Fruit fly (Drosophila melanogaster) whole organism, pupa: Measurements from ENCODE around the gene CG32106.
A peak's percentile ranks its signal among the peaks of the same experiment; 100 is the strongest.

Source experiments
- CG10348 ChIP-seq: fragments of 200-800 bp; sonication (Bioruptor generic); IDR thresholded peaks from 2 replicates; pipeline ENCODE4 v1.3.6; 2022; ENCODE audit warnings: missing biosample characterization, missing genetic modification characterization
- CG12605 ChIP-seq: fragments of 200-800 bp; sonication (Bioruptor generic); IDR thresholded peaks from 2 replicates; pipeline ENCODE4 v1.3.6; 2022; ENCODE audit warnings: missing biosample characterization, missing genetic modification characterization
- CG13204 ChIP-seq: fragments of 200-800 bp; sonication (Bioruptor generic); optimal IDR thresholded peaks from 2 replicates; lab custom pipeline; 2018; ENCODE audit warnings: missing biosample characterization, mild to moderate bottlenecking, missing genetic modification characterization, moderate library complexity
- CG14655 ChIP-seq: fragments of 200-800 bp; sonication (Bioruptor generic); optimal IDR thresholded peaks from 3 replicates; lab custom pipeline; 2017; ENCODE audit warnings: mild to moderate bottlenecking, missing biosample characterization, missing genetic modification reagents, missing genetic modification characterization
- CG15710 ChIP-seq: fragments of 200-800 bp; sonication (Bioruptor generic); optimal IDR thresholded peaks from 2 replicates; lab custom pipeline; 2018; ENCODE audit warnings: missing biosample characterization, mild to moderate bottlenecking, missing genetic modification characterization, moderate library complexity
- CG17806 ChIP-seq: fragments of 200-800 bp; sonication (Bioruptor generic); optimal IDR thresholded peaks from 2 replicates; lab custom pipeline; 2018; ENCODE audit warnings: missing biosample characterization, mild to moderate bottlenecking, missing genetic modification characterization, moderate library complexity
- CG32121 ChIP-seq: fragments of 200-800 bp; sonication (Bioruptor generic); IDR thresholded peaks from 2 replicates; pipeline ENCODE4 v1.3.6; 2022; ENCODE audit warnings: missing biosample characterization, missing genetic modification characterization
- CG34367 ChIP-seq: fragments of 200-800 bp; sonication (Bioruptor generic); optimal IDR thresholded peaks from 2 replicates; lab custom pipeline; 2018; ENCODE audit warnings: missing biosample characterization, mild to moderate bottlenecking, missing genetic modification characterization
- CG4496 ChIP-seq: fragments of 200-800 bp; sonication (Bioruptor generic); IDR thresholded peaks from 3 replicates; pipeline ENCODE4 v1.3.6; 2022; ENCODE audit warnings: missing biosample characterization, missing genetic modification characterization
- CG8159 ChIP-seq: fragments of 200-800 bp; sonication (Bioruptor generic); optimal IDR thresholded peaks from 3 replicates; lab custom pipeline; 2018; ENCODE audit warnings: missing biosample characterization, mild to moderate bottlenecking, missing genetic modification characterization, moderate library complexity
- CG8301 ChIP-seq: fragments of 200-800 bp; sonication (Bioruptor generic); optimal IDR thresholded peaks from 2 replicates; lab custom pipeline; 2018; ENCODE audit warnings: missing biosample characterization, mild to moderate bottlenecking, missing genetic modification characterization
- CG9948 ChIP-seq: fragments of 200-800 bp; sonication (Bioruptor generic); optimal IDR thresholded peaks from 2 replicates; lab custom pipeline; 2018; ENCODE audit warnings: missing biosample characterization, mild to moderate bottlenecking, missing genetic modification characterization, moderate library complexity
- D1 ChIP-seq: fragments of 200-800 bp; sonication (Bioruptor generic); optimal IDR thresholded peaks from 2 replicates; lab custom pipeline; 2018; ENCODE audit warnings: missing biosample characterization, mild to moderate bottlenecking, missing genetic modification characterization, moderate library complexity
- EcR ChIP-seq: fragments of 200-800 bp; sonication (Bioruptor generic); optimal IDR thresholded peaks from 3 replicates; lab custom pipeline; 2019; ENCODE audit warnings: missing biosample characterization, missing genetic modification characterization, mild to moderate bottlenecking, moderate library complexity, missing genetic modification reagents
- Ets98B ChIP-seq: fragments of 200-800 bp; sonication (Bioruptor generic); IDR thresholded peaks from 2 replicates; pipeline ENCODE4 v1.3.6; 2022; ENCODE audit warnings: missing biosample characterization, missing genetic modification characterization
- Pif1A ChIP-seq: fragments of 200-800 bp; sonication (Bioruptor generic); optimal IDR thresholded peaks from 3 replicates; lab custom pipeline; 2016; ENCODE audit warnings: missing biosample characterization, missing genetic modification characterization
- Pif1B ChIP-seq: fragments of 200-800 bp; sonication (Bioruptor generic); optimal IDR thresholded peaks from 3 replicates; lab custom pipeline; 2016; ENCODE audit warnings: missing biosample characterization, missing genetic modification characterization
- Snoo ChIP-seq: fragments of 200-800 bp; sonication (Bioruptor generic); optimal IDR thresholded peaks from 3 replicates; lab custom pipeline; 2017; ENCODE audit warnings: missing biosample characterization, mild to moderate bottlenecking, missing genetic modification characterization, inconsistent platforms
- fd96Ca ChIP-seq: fragments of 200-800 bp; sonication (Bioruptor generic); IDR thresholded peaks from 3 replicates; pipeline ENCODE4 v1.3.6; 2022; ENCODE audit warnings: missing biosample characterization, missing genetic modification characterization
- gl ChIP-seq: fragments of 200-800 bp; sonication (Bioruptor generic); optimal IDR thresholded peaks from 2 replicates; lab custom pipeline; 2018; ENCODE audit warnings: missing biosample characterization, mild to moderate bottlenecking, missing genetic modification characterization
- rn ChIP-seq: fragments of 200-800 bp; sonication (Bioruptor generic); IDR thresholded peaks from 2 replicates; pipeline ENCODE4 v1.3.6; 2022; ENCODE audit warnings: missing biosample characterization, missing genetic modification characterization

Gene CG32106

DNA sequence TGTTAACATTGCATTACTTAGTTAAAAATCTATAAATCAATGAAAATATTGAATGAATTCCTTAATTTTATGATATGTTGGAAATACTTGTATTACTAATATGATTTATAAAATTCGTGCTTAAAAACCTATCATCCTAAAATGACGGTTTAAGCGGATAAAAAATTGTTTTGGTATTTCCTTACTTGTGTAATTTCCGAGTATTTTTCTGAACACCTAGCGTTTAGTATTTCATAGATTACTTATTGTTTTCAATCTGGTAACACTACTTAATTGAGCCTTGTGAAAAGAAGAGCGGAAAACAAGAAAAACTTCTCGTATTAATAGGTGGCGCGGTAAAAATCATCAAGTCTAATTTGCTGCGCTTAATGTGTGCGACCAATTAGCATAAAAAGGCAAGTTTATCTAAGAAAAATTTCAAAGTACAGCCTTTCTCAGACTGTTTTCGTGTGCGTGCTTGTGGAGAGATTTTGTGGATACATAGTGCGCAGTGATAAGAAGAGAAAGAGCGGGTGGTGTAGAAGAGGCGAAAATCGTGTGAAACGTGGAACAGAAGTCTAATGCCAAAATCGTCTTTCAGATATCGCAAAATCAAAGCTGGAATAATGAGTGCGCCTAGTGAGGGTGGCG, 27.3 kb upstream of the CG32106 start, which contains the start of gene Sap130:
Sap130 (plus strand) TSS at position 243 of the 630 bp plus-strand sequence.
- no peak for TF ChIP-seq Pif1B (GFP tag; lab: Kevin White, UChicago)
- TF ChIP-seq CG8159, result no peak
- no peak for TF ChIP-seq CG10348 (GFP tag; lab: Robert Waterston, UW)
- TF ChIP-seq fd96Ca (GFP tag; lab: Robert Waterston, UW), result no peak
- no peak for TF ChIP-seq CG8301 (tag; lab: Kevin White, UChicago)
- TF ChIP-seq, all 21 proteins: peak for 0

DNA sequence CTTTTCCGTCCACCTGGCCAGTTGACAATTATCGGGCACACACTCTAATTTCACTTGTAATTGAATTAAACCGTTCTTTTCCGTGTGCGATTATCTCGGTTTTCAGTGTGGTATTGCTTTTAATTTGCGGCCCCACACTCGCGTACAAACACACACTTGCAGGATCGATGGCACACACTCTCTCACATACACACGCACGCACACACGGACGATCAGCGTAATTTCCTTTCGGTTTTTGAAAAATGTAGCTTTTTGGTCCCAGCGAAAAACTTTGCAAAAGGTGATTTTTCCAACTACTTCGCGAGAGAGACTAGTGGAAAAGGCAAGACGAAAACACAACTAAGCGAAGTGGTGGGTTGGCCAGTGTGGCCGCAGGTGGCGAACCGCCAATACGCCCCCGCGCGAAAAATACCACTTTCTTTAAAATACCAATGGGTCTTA, 26.2 kb upstream of the CG32106 start, which contains the start of gene Atg1:
Atg1 (minus strand) TSS at position 387 of the 441 bp plus-strand sequence.
- TF ChIP-seq CG17806 (no peak), CG12605 (GFP tag; lab: Robert Waterston, UW) (peak; percentile 22; the same call in 1 of the 2 replicates)

DNA sequence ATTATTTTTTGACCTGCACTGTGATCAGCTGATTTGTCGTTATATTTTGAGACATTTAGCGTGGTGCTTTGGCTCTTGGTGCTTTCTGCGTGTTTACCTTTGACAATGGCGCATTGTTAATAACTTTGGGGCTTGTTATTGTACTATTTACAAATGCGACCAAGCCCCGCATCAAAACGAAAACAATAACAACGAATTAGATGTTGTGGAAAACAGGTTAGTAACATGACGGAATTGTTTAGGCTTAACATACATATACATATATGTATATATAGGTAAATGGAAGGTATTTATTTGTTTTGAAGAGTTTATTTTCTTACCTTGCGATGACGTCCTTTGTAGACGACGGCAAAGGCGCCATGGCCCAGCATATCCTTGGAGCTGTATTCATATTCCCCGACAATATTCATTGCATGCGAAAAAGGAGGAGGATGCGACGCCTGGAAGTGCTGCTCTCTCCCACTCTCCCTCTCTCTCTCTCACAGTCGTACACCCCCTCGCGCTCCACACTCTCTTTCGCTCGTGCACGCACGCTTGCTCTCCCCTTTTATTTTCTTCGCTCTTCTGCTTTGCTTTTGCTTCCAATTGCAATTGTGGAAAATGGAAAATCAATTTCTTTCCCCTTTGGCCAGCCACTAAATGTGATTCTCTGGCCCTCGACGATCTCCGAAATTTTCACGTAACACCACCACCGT, 25.7 kb upstream of the CG32106 start:
- TF ChIP-seq CG8159, result no peak
- peak; percentile 43; the same call in 1 of the 3 replicates for TF ChIP-seq CG4496 (GFP tag; lab: Robert Waterston, UW)
- peak; percentile 11; the same call in 1 of the 2 replicates for TF ChIP-seq CG12605 (GFP tag; lab: Robert Waterston, UW)
- peak; percentile 40; the same call in 2 of the 3 replicates for TF ChIP-seq fd96Ca (GFP tag; lab: Robert Waterston, UW)
- peak; percentile 4 for TF ChIP-seq Pif1A

DNA sequence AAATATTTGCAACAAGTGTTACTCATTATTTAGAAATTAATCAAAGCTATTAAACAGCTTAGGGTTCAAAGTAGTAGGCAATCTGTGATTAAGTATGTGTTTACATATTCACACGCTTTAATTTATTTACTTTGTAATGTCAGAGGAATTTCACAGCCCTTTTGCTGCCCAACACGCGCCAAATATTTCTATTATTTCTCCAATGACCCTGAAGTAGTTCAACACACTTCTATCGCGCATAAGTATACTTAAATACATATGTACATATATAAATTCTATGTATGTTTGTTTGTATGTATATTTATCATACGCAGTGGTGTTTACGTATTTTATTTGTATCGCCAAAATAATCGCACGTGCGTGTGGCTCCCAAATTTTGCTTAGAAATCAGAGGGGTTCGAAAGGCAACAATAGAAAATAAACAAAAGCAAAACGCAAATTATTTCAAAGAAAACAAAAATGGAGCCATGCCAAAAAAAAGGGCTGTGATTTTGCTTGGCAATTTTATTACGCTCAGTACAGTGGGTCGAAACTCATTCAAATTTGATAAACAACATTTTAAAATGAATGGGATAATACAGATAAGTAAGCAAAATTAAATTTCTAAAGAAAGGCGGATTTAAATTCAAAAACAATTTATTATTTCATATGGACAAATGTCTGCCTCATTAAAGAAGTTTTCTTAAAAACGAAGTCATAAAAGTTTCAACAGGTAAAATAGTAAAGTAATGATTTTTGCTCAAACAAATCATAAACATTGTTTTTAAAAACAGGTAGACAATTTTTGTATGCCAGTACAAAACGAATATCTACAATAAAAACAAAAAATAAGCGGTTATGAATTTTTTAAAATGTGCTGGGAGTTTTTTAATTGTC, 24.9 kb upstream of the CG32106 start:
- TF ChIP-seq EcR (GFP tag; lab: Kevin White, UChicago), result no peak
- TF ChIP-seq CG15710 (tag; lab: Kevin White, UChicago), result no peak
- TF ChIP-seq CG8301 (tag; lab: Kevin White, UChicago), result no peak
- peak; percentile 1 for TF ChIP-seq CG9948 (tag; lab: Kevin White, UChicago)
- 0 out of 2 replicates have a peak, but pooled peaks have one; percentile 21 for TF ChIP-seq CG32121

DNA sequence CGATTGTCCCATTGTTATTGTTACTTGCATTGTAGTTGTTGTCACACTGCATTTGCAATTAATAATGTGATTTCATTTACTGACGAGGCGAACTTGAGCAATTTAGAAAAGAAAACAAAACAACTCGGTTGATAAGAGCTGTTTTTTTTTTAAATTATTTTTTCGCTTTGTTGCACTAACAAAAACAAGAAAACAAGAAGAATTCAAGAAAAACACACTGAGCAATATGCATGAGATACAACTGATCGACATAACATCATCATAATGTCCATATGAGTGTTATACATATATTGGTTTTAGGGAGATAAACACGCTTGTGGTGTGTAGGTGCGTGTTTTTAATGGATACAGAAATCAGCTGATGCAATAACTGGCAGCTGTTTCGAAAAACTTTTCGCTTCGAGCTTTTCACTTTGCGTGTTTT, 23.9 kb upstream of the CG32106 start:
- TF ChIP-seq CG34367 (tag; lab: Kevin White, UChicago) (peak; percentile 12), CG14655 (peak; percentile 88), CG13204 (GFP tag; lab: Kevin White, UChicago) (no peak), CG15710 (tag; lab: Kevin White, UChicago) (no peak), gl (no peak), CG8301 (tag; lab: Kevin White, UChicago) (peak; percentile 78), CG4496 (GFP tag; lab: Robert Waterston, UW) (peak; percentile 87), CG17806 (no peak), CG9948 (tag; lab: Kevin White, UChicago) (no peak), Pif1B (GFP tag; lab: Kevin White, UChicago) (peak; percentile 59), CG8159 (no peak), CG12605 (GFP tag; lab: Robert Waterston, UW) (peak; percentile 94), D1 (tag; lab: Kevin White, UChicago) (no peak), Pif1A (peak; percentile 73), rn (GFP tag; lab: Robert Waterston, UW) (no peak), CG10348 (GFP tag; lab: Robert Waterston, UW) (no peak), Ets98B (GFP tag; lab: Robert Waterston, UW) (peak; percentile 87), CG32121 (peak; percentile 88), Snoo (no peak), EcR (GFP tag; lab: Kevin White, UChicago) (no peak), fd96Ca (GFP tag; lab: Robert Waterston, UW) (peak; percentile 78; the same call in 2 of the 3 replicates)

DNA sequence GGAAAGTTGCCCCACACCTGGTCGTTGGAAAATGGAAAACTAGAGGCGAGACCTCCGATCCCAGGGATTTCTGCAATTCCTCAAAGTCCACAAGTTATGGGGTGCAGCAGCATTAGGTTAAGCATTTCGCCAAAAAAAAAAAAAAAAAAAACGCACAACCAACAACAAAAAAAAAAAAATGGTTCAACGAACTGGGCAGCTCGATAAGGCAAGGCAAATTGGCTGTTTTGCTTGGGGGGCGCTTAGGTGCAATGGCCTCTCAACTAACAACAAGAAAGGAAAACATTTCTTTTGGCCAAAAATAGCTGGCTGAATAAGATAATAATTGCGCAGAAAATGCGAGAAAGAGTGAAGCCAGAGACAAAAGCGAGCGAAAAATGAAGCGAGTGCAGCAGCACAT, 21.7 kb upstream of the CG32106 start:
- TF ChIP-seq EcR (GFP tag; lab: Kevin White, UChicago) (peak; percentile 74), CG4496 (GFP tag; lab: Robert Waterston, UW) (no peak)
